Worm (Caenorhabditis elegans) whole organism, L3 larva: ENCODE measurements around the gene ZK813.1.

Experiments
- ama-1 ChIP-seq: fragments of 150-350 bp; optimal IDR thresholded peaks from 2 replicates; lab custom pipeline; 2018
- ceh-16 ChIP-seq: sonication (generic microtip); optimal IDR thresholded peaks from 2 replicates; lab custom pipeline; 2017; ENCODE audit warnings: missing biosample characterization, missing genetic modification characterization
- fkh-10 ChIP-seq: sonication (generic microtip); optimal IDR thresholded peaks from 2 replicates; lab custom pipeline; 2017; ENCODE audit warnings: missing biosample characterization, missing genetic modification reagents, missing genetic modification characterization
- fos-1 ChIP-seq: fragments of 150-350 bp; optimal IDR thresholded peaks from 2 replicates; lab custom pipeline; 2014; ENCODE audit warnings: missing biosample characterization, missing genetic modification characterization
- nfya-1 ChIP-seq: sonication (generic microtip); optimal IDR thresholded peaks from 2 replicates; lab custom pipeline; 2017; ENCODE audit warnings: missing genetic modification characterization, mild to moderate bottlenecking, missing compliant biosample characterization, antibody characterized with exemption, moderate library complexity; ENCODE audit not compliant: insufficient read depth
- nhr-25 ChIP-seq: sonication (generic microtip); optimal IDR thresholded peaks from 2 replicates; lab custom pipeline; 2017; ENCODE audit warnings: missing biosample characterization, missing genetic modification characterization
- nhr-76 ChIP-seq: fragments of 150-350 bp; sonication (generic microtip); optimal IDR thresholded peaks from 5 replicates; lab custom pipeline; 2014; ENCODE audit warnings: missing biosample characterization, missing genetic modification characterization
- pha-4 ChIP-seq: fragments of 150-350 bp; optimal IDR thresholded peaks from 2 replicates; lab custom pipeline; 2014; ENCODE audit warnings: missing biosample characterization, missing genetic modification reagents, missing genetic modification characterization
- pqm-1 ChIP-seq: fragments of 150-350 bp; optimal IDR thresholded peaks from 2 replicates; lab custom pipeline; 2017; ENCODE audit warnings: missing biosample characterization, missing genetic modification characterization, inconsistent platforms
- sea-2 ChIP-seq: fragments of 150-350 bp; sonication (generic microtip); optimal IDR thresholded peaks from 4 replicates; lab custom pipeline; 2014; ENCODE audit warnings: missing biosample characterization, missing genetic modification reagents, missing genetic modification characterization
- tbx-2 ChIP-seq: sonication (generic microtip); optimal IDR thresholded peaks from 2 replicates; lab custom pipeline; 2016; ENCODE audit warnings: mild to moderate bottlenecking, missing genetic modification characterization, missing compliant biosample characterization
- unc-62 ChIP-seq: fragments of 150-350 bp; sonication (generic microtip); optimal IDR thresholded peaks from 4 replicates; lab custom pipeline; 2014; ENCODE audit warnings: missing biosample characterization, missing genetic modification reagents, missing genetic modification characterization
- ztf-11 ChIP-seq: fragments of 150-350 bp; optimal IDR thresholded peaks from 2 replicates; lab custom pipeline; 2014; ENCODE audit warnings: missing biosample characterization, missing genetic modification characterization

ce11 chrX:3467004-3467761 is 21.1 kb downstream of the ZK813.1 start:
- no peak for TF ChIP-seq ztf-11 (tag; lab: Kevin White, UChicago)
- TF ChIP-seq sea-2 = no peak
- TF ChIP-seq nhr-76 (tag; lab: Kevin White, UChicago) = no peak
- no peak for TF ChIP-seq fos-1 (tag; lab: Kevin White, UChicago)
- no peak for TF ChIP-seq nhr-25 (tag; lab: Kevin White, UChicago)
- no peak for TF ChIP-seq tbx-2 (tag; lab: Kevin White, UChicago)
- TF ChIP-seq fkh-10 (GFP tag; lab: Kevin White, UChicago) = no peak
- no peak for TF ChIP-seq nfya-1 (tag; lab: Kevin White, UChicago)
- TF ChIP-seq ama-1 (lab: Kevin White, UChicago) = no peak
- TF ChIP-seq unc-62 (GFP tag; lab: Kevin White, UChicago) = no peak
- no peak for TF ChIP-seq ceh-16 (tag; lab: Kevin White, UChicago)
- no peak for TF ChIP-seq pqm-1 (tag; lab: Kevin White, UChicago)
- TF ChIP-seq pha-4 = no peak
